Fruit fly (Drosophila melanogaster): Measurements from ENCODE around the gene tgo.

- TF ChIP-seq fd59A (GFP tag; optimal IDR thresholded peaks at IDR 0.05) (no peak), CG6854 (GFP tag; optimal IDR thresholded peaks at IDR 0.05) (no peak), dsx (GFP tag; optimal IDR thresholded peaks at IDR 0.05; ENCODE audit: poor library complexity, severe bottlenecking) (no peak), CG7368 (GFP tag; optimal IDR thresholded peaks at IDR 0.05) (no peak), svp (GFP tag) (no peak), CG31627 (GFP tag; optimal IDR thresholded peaks at IDR 0.05) (no peak), Ets96B (tag; optimal IDR thresholded peaks at IDR 0.05) (no peak), Gug (GFP tag; IDR thresholded peaks at IDR 0.05) (no peak), CG16779 (tag; optimal IDR thresholded peaks at IDR 0.05) (no peak), CG8632 (GFP tag; optimal IDR thresholded peaks at IDR 0.05) (no peak), Sox15 (GFP tag; optimal IDR thresholded peaks at IDR 0.05) (no peak), salr (GFP tag; optimal IDR thresholded peaks at IDR 0.05) (no peak)
Measured at dm6 chr3R:9050519-9051119, 30.8 kb upstream of the tgo start, which contains the start of gene Nmdmc.

All from whole organism, prepupa.